Fruit fly (Drosophila melanogaster) whole organism, pupa: ENCODE data around the gene CG7402.

ENCODE experiments used
- CG13204 ChIP-seq: fragments of 200-800 bp; sonication (Bioruptor generic); optimal IDR thresholded peaks from 2 replicates; lab custom pipeline; 2018; ENCODE audit warnings: missing biosample characterization, mild to moderate bottlenecking, missing genetic modification characterization, moderate library complexity
- CG34367 ChIP-seq: fragments of 200-800 bp; sonication (Bioruptor generic); optimal IDR thresholded peaks from 2 replicates; lab custom pipeline; 2018; ENCODE audit warnings: missing biosample characterization, mild to moderate bottlenecking, missing genetic modification characterization
- CG8301 ChIP-seq: fragments of 200-800 bp; sonication (Bioruptor generic); optimal IDR thresholded peaks from 2 replicates; lab custom pipeline; 2018; ENCODE audit warnings: missing biosample characterization, mild to moderate bottlenecking, missing genetic modification characterization
- CG9948 ChIP-seq: fragments of 200-800 bp; sonication (Bioruptor generic); optimal IDR thresholded peaks from 2 replicates; lab custom pipeline; 2018; ENCODE audit warnings: missing biosample characterization, mild to moderate bottlenecking, missing genetic modification characterization, moderate library complexity
- EcR ChIP-seq: fragments of 200-800 bp; sonication (Bioruptor generic); optimal IDR thresholded peaks from 3 replicates; lab custom pipeline; 2019; ENCODE audit warnings: missing biosample characterization, missing genetic modification characterization, mild to moderate bottlenecking, moderate library complexity, missing genetic modification reagents

DNA sequence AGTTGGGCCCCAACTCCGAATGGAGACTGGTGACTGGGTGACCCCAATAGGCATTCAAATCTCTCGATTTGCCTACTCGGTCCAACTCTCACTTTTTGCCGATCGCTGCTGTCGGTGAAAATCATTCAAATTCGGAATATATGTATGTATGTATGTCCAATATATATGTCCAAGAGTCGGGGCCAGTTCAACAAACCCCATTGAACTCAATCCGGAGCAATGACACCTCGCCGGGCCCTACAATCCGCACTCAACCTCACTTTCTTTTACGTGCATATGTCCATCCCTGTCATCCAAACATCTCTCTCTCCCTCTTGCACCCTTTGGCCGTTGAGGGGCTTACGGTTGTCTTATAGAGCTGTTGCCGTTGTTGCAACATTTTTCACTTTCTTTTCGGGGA, 47.5 kb downstream of the CG7402 start:
- TF ChIP-seq EcR (GFP tag; lab: Kevin White, UChicago) (no peak), CG8301 (tag; lab: Kevin White, UChicago) (no peak), CG34367 (tag; lab: Kevin White, UChicago) (no peak), CG13204 (GFP tag; lab: Kevin White, UChicago) (no peak), CG9948 (tag; lab: Kevin White, UChicago) (no peak)
